Fruit fly (Drosophila melanogaster) S2 (cell line): ENCODE results near the gene CG17777.

Experiments
- CG8478 ChIP-seq: fragments of >200 bp; optimal IDR thresholded peaks from 2 replicates; lab custom pipeline; 2018
- CTCF ChIP-seq, 2 experiments: fragments of >200 bp; optimal IDR thresholded peaks; 2 replicates each; lab custom pipeline; 2018

dm6 chrX:2163358-2163757 is 23.3 kb upstream of the CG17777 start:
- TF ChIP-seq CTCF (optimal IDR thresholded peaks at IDR 0.05; lab: Kevin White, UChicago), result no peak
- TF ChIP-seq CG8478, result no peak
